Worm (Caenorhabditis elegans): ENCODE measurements around the gene clec-47.

DNA sequence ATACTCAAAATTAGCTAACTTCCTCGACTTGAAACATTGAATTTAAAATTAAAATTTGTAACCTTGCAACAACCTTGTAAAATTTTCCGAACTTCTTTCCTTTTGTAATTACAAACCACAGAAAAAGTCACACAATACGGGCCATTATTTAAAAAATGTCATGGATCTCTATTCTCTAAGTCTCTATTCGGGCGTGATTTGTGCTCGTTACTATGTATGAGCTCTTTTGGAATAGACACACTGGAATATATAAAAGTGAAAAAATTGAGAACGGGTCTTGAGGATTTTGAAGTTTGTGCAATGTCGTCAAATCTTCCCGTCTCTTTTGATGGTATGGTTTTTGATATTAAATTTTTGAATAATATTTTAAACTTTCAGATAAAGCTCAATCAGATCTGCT lies 47.6 kb upstream of the clec-47 start, which contains the start of gene srr-7:
- TF ChIP-seq ceh-36 (tag; optimal IDR thresholded peaks at IDR 0.05) (no peak), hmg-4 (GFP tag; optimal IDR thresholded peaks at IDR 0.05) (no peak), tbx-37 (GFP tag; conservative IDR thresholded peaks at IDR 0.05) (no peak)

All from whole organism, early embryonic.